Fruit fly (Drosophila melanogaster): ENCODE results near the gene CG12121.
A peak's percentile ranks its signal among the peaks of the same experiment; 100 is the strongest.

CG12121 gene

DNA sequence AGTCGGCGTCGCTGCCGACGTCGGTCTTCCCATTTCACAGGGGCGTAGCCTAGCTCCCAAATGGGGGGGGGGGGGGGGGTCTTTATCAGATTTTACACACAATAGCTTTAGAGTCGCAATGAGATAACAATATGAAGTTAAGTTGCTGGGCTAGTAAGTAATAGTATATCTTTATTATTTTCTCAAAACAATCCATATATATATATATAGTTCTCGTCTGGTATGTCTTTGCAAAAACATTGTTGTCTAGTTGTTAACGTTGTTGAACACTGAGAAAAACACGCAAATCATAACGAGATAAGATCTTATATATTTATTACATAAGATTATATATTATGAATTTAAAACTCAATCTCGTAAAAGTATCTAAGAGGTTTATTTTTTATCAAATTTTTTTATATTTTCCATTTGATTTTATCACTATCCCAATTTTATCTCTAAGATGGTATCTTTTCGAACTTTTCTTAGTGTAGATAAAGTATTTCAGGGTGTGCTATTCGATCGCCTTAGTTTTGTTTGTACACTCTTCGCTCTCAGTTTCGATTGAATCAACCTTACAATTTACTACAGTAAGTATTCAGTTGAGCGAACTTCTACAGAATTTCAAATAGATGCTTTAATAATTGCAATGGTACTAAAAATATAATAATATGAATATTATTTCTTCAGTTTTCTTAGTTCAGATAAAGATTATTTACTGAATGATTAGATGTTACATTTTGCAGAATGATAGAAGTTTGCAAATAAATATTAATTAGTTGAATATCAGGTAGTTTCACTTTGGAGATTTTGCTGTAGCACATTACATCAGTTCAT lies 30.1 kb downstream of the CG12121 start (continued):
- peak; percentile 61 for TF ChIP-seq Oli (tag; optimal IDR thresholded peaks at IDR 0.05)
- peak; percentile 88 for TF ChIP-seq CG3281 (GFP tag; optimal IDR thresholded peaks at IDR 0.05)
- TF ChIP-seq cas (GFP tag; IDR thresholded peaks at IDR 0.05) = peak; percentile 76
- TF ChIP-seq CG4328 (GFP tag; optimal IDR thresholded peaks at IDR 0.05) = peak; percentile 43
- TF ChIP-seq CkIIα-i1 (GFP tag; IDR thresholded peaks at IDR 0.05) = peak; percentile 54; the same call in 1 of the 2 replicates
- TF ChIP-seq nom (GFP tag; optimal IDR thresholded peaks at IDR 0.05) = no peak
- peak; percentile 81 for TF ChIP-seq PHDP (tag; optimal IDR thresholded peaks at IDR 0.05)
- TF ChIP-seq da (GFP tag; optimal IDR thresholded peaks at IDR 0.05) = no peak
- TF ChIP-seq mirr (GFP tag; optimal IDR thresholded peaks at IDR 0.05) = peak; percentile 77
- peak; percentile 68 for TF ChIP-seq CG6683 (GFP tag; optimal IDR thresholded peaks at IDR 0.05)
- peak; percentile 17 for TF ChIP-seq CG1603 (tag; optimal IDR thresholded peaks at IDR 0.05)
- TF ChIP-seq MTF-1 (GFP tag; optimal IDR thresholded peaks at IDR 0.05; ENCODE audit: borderline replicate concordance) = peak; percentile 63
- TF ChIP-seq CG34376 (GFP tag; optimal IDR thresholded peaks at IDR 0.05) = peak; percentile 32
- TF ChIP-seq CG3847 (GFP tag; IDR thresholded peaks at IDR 0.05) = peak; percentile 90
- TF ChIP-seq HLH3B (GFP tag; IDR thresholded peaks at IDR 0.05) = peak; percentile 67
- TF ChIP-seq corto (GFP tag; optimal IDR thresholded peaks at IDR 0.05) = no peak
- TF ChIP-seq CG34422 (GFP tag; IDR thresholded peaks at IDR 0.05) = peak; percentile 85
- TF ChIP-seq bab2 (GFP tag; optimal IDR thresholded peaks at IDR 0.05) = peak; percentile 11
- TF ChIP-seq CG30431 (GFP tag; optimal IDR thresholded peaks at IDR 0.05) = peak; percentile 47
- TF ChIP-seq Dref (GFP tag; IDR thresholded peaks at IDR 0.05) = peak; percentile 45
- TF ChIP-seq maf-S (GFP tag; optimal IDR thresholded peaks at IDR 0.05) = peak; percentile 25
- TF ChIP-seq CG10321 (GFP tag; IDR thresholded peaks at IDR 0.05) = peak; percentile 58
- TF ChIP-seq caup (GFP tag; optimal IDR thresholded peaks at IDR 0.05; ENCODE audit: severe bottlenecking) = peak; percentile 87
- TF ChIP-seq Xrp1 (GFP tag; IDR thresholded peaks at IDR 0.05) = peak; percentile 63
- TF ChIP-seq TFAM (GFP tag; optimal IDR thresholded peaks at IDR 0.05) = no peak
- TF ChIP-seq en (GFP tag; optimal IDR thresholded peaks at IDR 0.05) = no peak
- TF ChIP-seq eyg (GFP tag; optimal IDR thresholded peaks at IDR 0.05) = no peak
- TF ChIP-seq CG8765 (GFP tag; IDR thresholded peaks at IDR 0.05) = peak; percentile 56; the same call in 1 of the 2 replicates
- TF ChIP-seq Ets97D (GFP tag; optimal IDR thresholded peaks at IDR 0.05) = no peak
- peak; percentile 69; the same call in 2 of the 3 replicates for TF ChIP-seq CG2889 (GFP tag; IDR thresholded peaks at IDR 0.05)
- TF ChIP-seq ewg (GFP tag; optimal IDR thresholded peaks at IDR 0.05) = peak; percentile 12
- no peak for TF ChIP-seq CG17912 (GFP tag; optimal IDR thresholded peaks at IDR 0.05)
- TF ChIP-seq bsh (GFP tag; optimal IDR thresholded peaks at IDR 0.05) = peak in 1 of 2 experiments; percentile 39
- TF ChIP-seq CG5953 (GFP tag; IDR thresholded peaks at IDR 0.05) = no peak
- peak; percentile 81 for TF ChIP-seq CG11085 (GFP tag; IDR thresholded peaks at IDR 0.05)
- peak; percentile 55 for TF ChIP-seq CG12299 (tag; optimal IDR thresholded peaks at IDR 0.05)
- TF ChIP-seq Sox102F (GFP tag; optimal IDR thresholded peaks at IDR 0.05) = peak; percentile 50
- peak; percentile 87 for TF ChIP-seq CG12659 (GFP tag; optimal IDR thresholded peaks at IDR 0.05)
- TF ChIP-seq Taf1 (GFP tag; IDR thresholded peaks at IDR 0.05) = peak; percentile 71
- peak; percentile 57 for TF ChIP-seq Dip3 (GFP tag; optimal IDR thresholded peaks at IDR 0.05)
- TF ChIP-seq cad (GFP tag; optimal IDR thresholded peaks at IDR 0.05) = no peak
- TF ChIP-seq Elba2 (GFP tag; optimal IDR thresholded peaks at IDR 0.05) = no peak
- TF ChIP-seq esg (GFP tag; conservative IDR thresholded peaks at IDR 0.05) = peak; percentile 69
- peak; percentile 96 for TF ChIP-seq slbo (GFP tag; IDR thresholded peaks at IDR 0.05)
- peak; percentile 73 for TF ChIP-seq unpg (GFP tag; optimal IDR thresholded peaks at IDR 0.05)
- TF ChIP-seq gsb (GFP tag; IDR thresholded peaks at IDR 0.05) = peak; percentile 83
- TF ChIP-seq CG4404 (GFP tag; IDR thresholded peaks at IDR 0.05) = peak; percentile 66; the same call in 1 of the 2 replicates
- peak; percentile 96 for TF ChIP-seq Adf1 (GFP tag; IDR thresholded peaks at IDR 0.05)
- TF ChIP-seq CG14014 (GFP tag; IDR thresholded peaks at IDR 0.05) = peak; percentile 89

Data from whole organism, embryonic.